Worm (Caenorhabditis elegans): Measurements from ENCODE around the gene str-82.

The str-82 gene

DNA sequence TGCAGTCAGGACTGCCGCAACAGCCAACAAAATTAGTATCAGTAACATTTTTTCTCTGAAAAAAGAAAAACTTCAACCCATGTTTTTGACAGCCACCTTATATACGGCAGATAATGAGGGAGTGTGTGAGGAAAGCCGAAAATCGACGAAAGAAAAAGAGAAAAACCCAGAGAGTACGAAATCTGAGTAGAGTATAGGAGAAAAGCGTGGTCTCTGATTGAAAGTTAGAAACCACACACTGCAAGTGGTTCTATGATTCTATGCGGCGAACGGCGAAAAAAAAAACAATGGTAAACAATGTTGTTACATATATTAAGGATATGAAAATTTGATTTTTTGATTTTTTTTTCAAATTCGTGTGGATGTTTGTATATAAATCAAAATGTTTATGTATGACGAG is 6.7 kb upstream of the str-82 start, which contains the start of gene cyp-34A8:
TSS of gene cyp-34A8 (minus strand) at position 62 of the 400 bp plus-strand sequence.
- peak; percentile 20 for TF ChIP-seq nhr-80 (tag; optimal IDR thresholded peaks at IDR 0.05)
- TF ChIP-seq unc-62 (GFP tag; optimal IDR thresholded peaks at IDR 0.05), result no peak

DNA sequence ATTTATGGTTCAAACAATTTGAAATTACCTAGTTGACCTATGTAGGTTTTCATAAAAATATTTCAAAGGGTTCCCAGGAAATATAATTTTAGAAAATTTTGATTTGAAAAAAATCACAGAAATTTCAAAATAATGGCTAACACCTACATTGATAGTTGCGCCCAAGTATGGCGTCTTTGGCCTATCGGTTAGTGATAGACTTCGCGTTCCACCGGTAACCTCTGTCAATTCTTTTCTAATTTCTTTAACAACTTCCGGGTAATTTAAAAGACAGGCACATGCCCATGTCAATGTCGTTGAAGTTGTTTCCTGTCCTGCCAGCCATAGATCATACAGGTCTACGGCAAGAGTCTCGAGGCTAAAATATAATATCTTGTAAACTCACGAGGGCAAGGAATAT is 5.5 kb upstream of the str-82 start:
- no peak for TF ChIP-seq ztf-22 (GFP tag; optimal IDR thresholded peaks at IDR 0.05)
- TF ChIP-seq madf-8 (GFP tag; conservative IDR thresholded peaks at IDR 0.05), result no peak
- no peak for TF ChIP-seq F57C9.4 (tag; optimal IDR thresholded peaks at IDR 0.05)
- TF ChIP-seq snpc-1.3 (tag; optimal IDR thresholded peaks at IDR 0.05; ENCODE audit: insufficient read depth), result no peak
- TF ChIP-seq fkh-3 (tag; optimal IDR thresholded peaks at IDR 0.05), result no peak
- TF ChIP-seq Y53G8AR.9 (GFP tag; conservative IDR thresholded peaks at IDR 0.05), result no peak
- TF ChIP-seq egl-44 (GFP tag; IDR thresholded peaks at IDR 0.05), result no peak
- TF ChIP-seq let-526 (GFP tag; IDR thresholded peaks at IDR 0.05), result no peak
- no peak for TF ChIP-seq hrde-1 (tag; optimal IDR thresholded peaks at IDR 0.05; ENCODE audit: borderline replicate concordance)
- TF ChIP-seq egrh-3 (GFP tag; IDR thresholded peaks at IDR 0.05), result no peak
- TF ChIP-seq attf-5 (GFP tag; optimal IDR thresholded peaks at IDR 0.05), result no peak

DNA sequence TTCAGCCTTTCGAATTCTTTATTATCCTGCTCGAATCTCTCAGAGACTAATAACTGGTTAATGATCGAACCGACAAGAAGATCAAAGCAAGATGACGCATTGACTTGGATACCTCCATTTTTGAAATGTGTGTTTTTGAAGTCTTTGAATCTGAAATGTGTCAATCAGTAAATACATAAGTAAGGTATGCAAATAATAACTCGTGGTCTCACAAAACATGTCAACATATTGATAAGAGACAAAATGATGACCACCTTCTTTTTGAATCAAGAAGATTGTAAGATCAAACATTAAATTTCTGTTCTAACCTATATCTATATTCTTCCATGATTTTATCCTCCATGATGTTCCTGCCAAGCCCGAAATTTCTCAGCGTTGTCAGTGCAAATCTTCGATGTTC is 4.8 kb upstream of the str-82 start:
- no peak for TF ChIP-seq ceh-79 (tag; optimal IDR thresholded peaks at IDR 0.05)
- no peak for TF ChIP-seq zim-3 (tag; optimal IDR thresholded peaks at IDR 0.05)
- TF ChIP-seq ceh-100 (GFP tag; IDR thresholded peaks at IDR 0.05), result no peak
- TF ChIP-seq unc-130 (GFP tag; optimal IDR thresholded peaks at IDR 0.05), result no peak
- TF ChIP-seq unc-62 (GFP tag; optimal IDR thresholded peaks at IDR 0.05), result peak; percentile 50
- TF ChIP-seq attf-6 (GFP tag; IDR thresholded peaks at IDR 0.05), result no peak

DNA sequence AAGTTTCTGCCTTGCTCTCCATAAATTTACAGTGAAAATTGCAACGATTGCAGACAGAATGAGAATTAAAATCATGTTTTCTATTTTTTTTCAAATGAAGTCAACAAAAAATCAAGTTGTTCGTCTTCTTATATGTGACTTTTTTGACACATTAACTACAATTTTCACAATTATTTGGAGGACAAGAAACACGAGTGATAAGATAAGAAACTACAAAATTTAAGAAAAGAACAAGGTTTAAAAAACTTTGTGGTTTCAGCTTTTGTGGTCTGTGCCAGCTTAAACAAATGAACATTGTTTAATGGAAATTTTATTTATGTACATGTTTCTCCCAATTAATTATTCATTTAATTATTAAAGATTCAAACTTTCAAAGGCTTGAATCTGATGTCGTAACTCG is 4.1 kb upstream of the str-82 start, which contains the start of gene cyp-34A9:
TSS of gene cyp-34A9 (minus strand) at position 131 of the 400 bp plus-strand sequence.
- no peak for TF ChIP-seq ztf-28 (GFP tag; IDR thresholded peaks at IDR 0.05)
- peak; percentile 42 for TF ChIP-seq nhr-80 (tag; optimal IDR thresholded peaks at IDR 0.05)

DNA sequence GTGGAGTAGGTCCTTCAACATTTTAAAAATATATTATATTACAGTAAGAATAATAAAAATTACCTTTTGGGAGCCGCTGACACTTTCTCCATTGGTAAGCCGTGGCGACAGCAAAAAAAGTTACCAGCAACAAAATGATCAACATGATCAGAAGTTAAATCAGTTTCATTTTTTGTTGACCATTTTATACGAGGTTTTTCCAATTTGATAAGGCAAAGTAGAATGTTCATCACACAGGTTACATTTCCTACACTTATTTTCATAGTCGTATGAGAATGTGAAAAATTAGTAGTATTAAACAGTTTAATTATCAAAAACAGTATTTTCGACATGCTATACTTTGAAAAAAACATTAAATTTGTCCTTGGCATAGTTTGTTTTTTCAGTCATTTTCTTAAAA is 1.6 kb upstream of the str-82 start, which contains the start of gene cyp-34A10:
TSS of gene cyp-34A10 (minus strand) at position 146 of the 400 bp plus-strand sequence.
- TF ChIP-seq Y79H2A.3 (GFP tag; conservative IDR thresholded peaks at IDR 0.05) (no peak), attf-5 (GFP tag; optimal IDR thresholded peaks at IDR 0.05) (no peak), zfh-2 (GFP tag; conservative IDR thresholded peaks at IDR 0.05) (no peak), ceh-91 (GFP tag; IDR thresholded peaks at IDR 0.05) (no peak), pbrm-1 (GFP tag; IDR thresholded peaks at IDR 0.05) (no peak), C06A6.2 (GFP tag; conservative IDR thresholded peaks at IDR 0.05) (no peak), F49E8.2 (tag; optimal IDR thresholded peaks at IDR 0.05; ENCODE audit: insufficient read depth) (no peak), madf-3 (GFP tag; IDR thresholded peaks at IDR 0.05) (no peak), dpff-1 (tag; optimal IDR thresholded peaks at IDR 0.05) (no peak), bed-1 (GFP tag; IDR thresholded peaks at IDR 0.05) (no peak), lsy-27 (tag; optimal IDR thresholded peaks at IDR 0.05; ENCODE audit: borderline replicate concordance, insufficient read depth) (no peak), ceh-79 (tag; optimal IDR thresholded peaks at IDR 0.05) (no peak), hmg-20 (GFP tag; IDR thresholded peaks at IDR 0.05) (no peak), ccch-3 (GFP tag; optimal IDR thresholded peaks at IDR 0.05) (no peak), egrh-3 (GFP tag; IDR thresholded peaks at IDR 0.05) (no peak), ceh-58 (GFP tag; IDR thresholded peaks at IDR 0.05) (no peak), madf-10 (tag; optimal IDR thresholded peaks at IDR 0.05) (no peak), Y56A3A.18 (GFP tag; IDR thresholded peaks at IDR 0.05) (no peak)

Measured in whole organism, young adult.